Worm (Caenorhabditis elegans) whole organism, early embryonic: Measurements from ENCODE around the gene srh-287.

Source experiments
- B0310.2 ChIP-seq: sonication (generic microtip); optimal IDR thresholded peaks from 2 replicates; lab custom pipeline; 2016; ENCODE audit warnings: mild to moderate bottlenecking, missing genetic modification characterization, missing compliant biosample characterization
- F13C5.2 ChIP-seq: sonication (generic microtip); optimal IDR thresholded peaks from 2 replicates; lab custom pipeline; 2017; ENCODE audit warnings: mild to moderate bottlenecking, missing genetic modification characterization, inconsistent platforms, missing compliant biosample characterization
- aly-1 ChIP-seq: sonication (generic microtip); optimal IDR thresholded peaks from 2 replicates; lab custom pipeline; 2016; ENCODE audit warnings: missing genetic modification characterization, missing compliant biosample characterization
- ama-1 ChIP-seq: fragments of 150-350 bp; optimal IDR thresholded peaks from 2 replicates; lab custom pipeline; 2014
- ceh-13 ChIP-seq: fragments of 200-800 bp; sonication (Bioruptor generic); optimal IDR thresholded peaks from 2 replicates; lab custom pipeline; 2018; ENCODE audit warnings: mild to moderate bottlenecking, missing genetic modification characterization, missing compliant biosample characterization
- ceh-36 ChIP-seq: sonication (generic microtip); optimal IDR thresholded peaks from 2 replicates; lab custom pipeline; 2016; ENCODE audit warnings: missing genetic modification characterization, inconsistent platforms, missing compliant biosample characterization
- ets-7 ChIP-seq: sonication (generic microtip); optimal IDR thresholded peaks from 2 replicates; lab custom pipeline; 2016; ENCODE audit warnings: missing genotype, missing genetic modification characterization, missing compliant biosample characterization
- flt-1 ChIP-seq: fragments of 200-800 bp; sonication (Bioruptor generic); IDR thresholded peaks from 2 replicates; pipeline ENCODE4 v1.3.6; 2022; ENCODE audit warnings: missing genetic modification characterization, missing compliant biosample characterization
- hmbx-1 ChIP-seq: sonication (generic microtip); optimal IDR thresholded peaks from 2 replicates; lab custom pipeline; 2016; ENCODE audit warnings: mild to moderate bottlenecking, missing genetic modification characterization, missing compliant biosample characterization
- hmg-4 ChIP-seq: fragments of 200-800 bp; sonication (Bioruptor generic); optimal IDR thresholded peaks from 2 replicates; lab custom pipeline; 2018; ENCODE audit warnings: mild to moderate bottlenecking, missing genetic modification characterization, missing compliant biosample characterization
- hnd-1 ChIP-seq: sonication (generic microtip); optimal IDR thresholded peaks from 2 replicates; lab custom pipeline; 2016; ENCODE audit warnings: missing genetic modification characterization, missing compliant biosample characterization
- pes-1 ChIP-seq: fragments of 200-800 bp; sonication (Bioruptor generic); IDR thresholded peaks from 2 replicates; pipeline ENCODE4 v1.3.6; 2022; ENCODE audit warnings: missing genetic modification reagents, missing genetic modification characterization, missing compliant biosample characterization
- scrt-1 ChIP-seq: fragments of 200-800 bp; sonication (Bioruptor generic); IDR thresholded peaks from 2 replicates; pipeline ENCODE4 v1.3.6; 2022; ENCODE audit warnings: missing genetic modification characterization, missing compliant biosample characterization
- sea-1 ChIP-seq: fragments of 200-800 bp; sonication (Bioruptor generic); conservative IDR thresholded peaks from 2 replicates; pipeline ENCODE4 v1.3.6; 2022; ENCODE audit warnings: missing genetic modification characterization, missing compliant biosample characterization
- tbx-11 ChIP-seq: fragments of 200-800 bp; sonication (Bioruptor generic); IDR thresholded peaks from 2 replicates; pipeline ENCODE4 v1.3.6; 2022; ENCODE audit warnings: missing genetic modification characterization, missing compliant biosample characterization
- tbx-37 ChIP-seq: fragments of 200-800 bp; sonication (Bioruptor generic); conservative IDR thresholded peaks from 2 replicates; pipeline ENCODE4 v1.3.6; 2022; ENCODE audit warnings: missing genetic modification reagents, missing genetic modification characterization, missing compliant biosample characterization
- tra-4 ChIP-seq: sonication (generic microtip); optimal IDR thresholded peaks from 2 replicates; lab custom pipeline; 2017; ENCODE audit warnings: missing genetic modification characterization, missing compliant biosample characterization

Gene srh-287

DNA sequence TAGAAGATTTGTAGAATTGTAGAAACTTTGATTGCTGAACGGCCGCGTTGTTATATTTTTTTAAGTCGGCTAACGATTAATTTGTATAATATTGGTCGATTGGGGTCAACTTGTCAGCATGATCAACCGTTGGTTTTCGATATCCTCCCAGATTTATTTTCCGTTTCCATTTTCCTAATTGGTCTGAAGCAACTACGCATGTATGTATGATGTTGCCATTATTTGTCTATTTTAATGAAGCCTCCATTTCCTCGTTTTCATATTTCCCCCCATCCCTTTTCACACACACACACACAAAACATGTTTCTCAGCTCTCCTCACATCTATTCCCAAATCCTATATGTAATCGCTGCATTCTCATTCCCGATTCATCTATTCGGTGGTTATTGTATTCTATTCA lies at the start of gene srh-287:
srh-287 (plus strand) TSS at position 301 of the 400 bp plus-strand sequence.
- TF ChIP-seq hnd-1 (tag; lab: Kevin White, UChicago) (no peak), ama-1 (lab: Kevin White, UChicago) (no peak), ceh-13 (GFP tag; lab: Kevin White, UChicago) (no peak), sea-1 (GFP tag; lab: Robert Waterston, UW) (no peak), aly-1 (no peak), hmbx-1 (tag; lab: Kevin White, UChicago) (no peak), pes-1 (no peak), tbx-11 (GFP tag; lab: Robert Waterston, UW) (no peak), tra-4 (tag; lab: Kevin White, UChicago) (no peak), B0310.2 (tag; lab: Kevin White, UChicago) (no peak), hmg-4 (GFP tag; lab: Kevin White, UChicago) (no peak), F13C5.2 (tag; lab: Kevin White, UChicago) (no peak), tbx-37 (GFP tag; lab: Robert Waterston, UW) (no peak)

DNA sequence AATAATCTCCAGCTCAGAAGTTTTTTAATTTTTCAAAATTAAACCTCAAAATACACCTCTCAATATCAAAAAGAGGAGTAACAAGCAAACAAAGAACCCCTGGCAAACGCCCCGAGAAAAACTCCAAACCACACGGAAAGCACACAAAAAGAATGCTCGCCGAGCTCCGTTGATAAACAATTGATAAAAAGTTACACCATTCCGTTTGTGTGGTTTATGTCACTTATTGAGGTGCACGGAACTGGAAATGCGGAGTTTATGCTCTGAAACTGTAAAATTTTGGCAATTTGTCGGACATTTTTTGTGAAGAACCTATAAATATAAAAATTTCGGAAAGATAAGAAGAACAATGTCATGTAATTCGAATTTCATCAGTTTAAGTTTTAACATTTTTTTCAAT lies 48.3 kb upstream of the srh-287 start:
- TF ChIP-seq F13C5.2 (tag; lab: Kevin White, UChicago) (no peak), sea-1 (GFP tag; lab: Robert Waterston, UW) (no peak), hmg-4 (GFP tag; lab: Kevin White, UChicago) (no peak), scrt-1 (GFP tag; lab: Robert Waterston, UW) (no peak), flt-1 (GFP tag; lab: Robert Waterston, UW) (no peak), ceh-36 (no peak), ets-7 (tag; lab: Kevin White, UChicago) (no peak), tbx-37 (GFP tag; lab: Robert Waterston, UW) (no peak), B0310.2 (tag; lab: Kevin White, UChicago) (no peak), hnd-1 (tag; lab: Kevin White, UChicago) (no peak), aly-1 (no peak), pes-1 (no peak), hmbx-1 (tag; lab: Kevin White, UChicago) (no peak), ceh-13 (GFP tag; lab: Kevin White, UChicago) (no peak)

DNA sequence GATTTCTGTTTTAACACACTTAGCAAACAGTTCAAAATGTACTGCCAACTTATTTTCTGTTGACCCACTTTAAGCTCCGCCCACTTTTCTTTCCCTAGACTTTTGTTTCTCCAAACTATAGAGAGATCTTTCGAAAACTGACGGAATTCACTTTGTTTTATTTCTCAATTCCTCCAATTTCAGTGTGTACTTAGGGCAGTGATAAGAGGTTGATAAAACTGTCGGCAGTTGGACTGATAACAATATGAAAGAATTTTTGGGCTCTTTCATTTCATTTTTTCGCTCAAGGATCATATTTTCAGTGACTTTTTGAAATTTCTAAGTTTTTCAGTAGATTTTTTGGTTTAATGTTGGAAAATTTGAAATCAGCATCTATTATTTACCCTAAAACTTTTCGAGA lies 45.6 kb upstream of the srh-287 start:
- no peak for TF ChIP-seq hnd-1 (tag; lab: Kevin White, UChicago)
- no peak for TF ChIP-seq flt-1 (GFP tag; lab: Robert Waterston, UW)
- no peak for TF ChIP-seq ceh-36
- no peak for TF ChIP-seq scrt-1 (GFP tag; lab: Robert Waterston, UW)
- no peak for TF ChIP-seq ets-7 (tag; lab: Kevin White, UChicago)
- TF ChIP-seq aly-1 = no peak
- no peak for TF ChIP-seq tra-4 (tag; lab: Kevin White, UChicago)
- no peak for TF ChIP-seq pes-1
- no peak for TF ChIP-seq sea-1 (GFP tag; lab: Robert Waterston, UW)
- no peak for TF ChIP-seq tbx-11 (GFP tag; lab: Robert Waterston, UW)
- TF ChIP-seq ama-1 (lab: Kevin White, UChicago) = no peak
- TF ChIP-seq F13C5.2 (tag; lab: Kevin White, UChicago) = no peak
- TF ChIP-seq tbx-37 (GFP tag; lab: Robert Waterston, UW) = no peak
- no peak for TF ChIP-seq B0310.2 (tag; lab: Kevin White, UChicago)
- TF ChIP-seq ceh-13 (GFP tag; lab: Kevin White, UChicago) = no peak
- no peak for TF ChIP-seq hmbx-1 (tag; lab: Kevin White, UChicago)
- no peak for TF ChIP-seq hmg-4 (GFP tag; lab: Kevin White, UChicago)

DNA sequence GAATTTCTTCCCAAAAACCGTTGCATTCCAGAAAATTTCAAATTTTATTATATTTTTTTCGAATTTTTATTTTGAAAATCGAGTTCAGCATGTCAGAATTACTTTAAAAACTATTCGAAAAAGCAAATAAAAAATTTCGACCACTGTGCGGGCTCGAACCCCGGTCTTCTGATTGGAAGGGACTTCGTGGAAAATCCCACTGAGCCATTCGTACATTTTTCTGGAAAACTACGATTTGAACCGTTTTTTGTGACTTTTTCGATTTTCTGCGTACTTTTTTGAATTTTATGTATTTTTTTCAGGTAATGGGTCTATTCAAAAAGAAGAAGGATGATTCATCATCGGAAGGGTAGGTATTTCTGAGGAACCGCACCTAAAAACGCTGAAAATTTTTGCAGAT lies 45.0 kb upstream of the srh-287 start, which contains the start of gene pgp-9:
pgp-9 (plus strand) TSS at position 301 of the 400 bp plus-strand sequence.
- TF ChIP-seq tbx-37 (GFP tag; lab: Robert Waterston, UW) = no peak
- no peak for TF ChIP-seq ama-1 (lab: Kevin White, UChicago)
- no peak for TF ChIP-seq hmbx-1 (tag; lab: Kevin White, UChicago)
- TF ChIP-seq flt-1 (GFP tag; lab: Robert Waterston, UW) = no peak
- no peak for TF ChIP-seq hmg-4 (GFP tag; lab: Kevin White, UChicago)
- no peak for TF ChIP-seq hnd-1 (tag; lab: Kevin White, UChicago)
- no peak for TF ChIP-seq tra-4 (tag; lab: Kevin White, UChicago)
- no peak for TF ChIP-seq pes-1
- TF ChIP-seq scrt-1 (GFP tag; lab: Robert Waterston, UW) = no peak
- no peak for TF ChIP-seq ceh-36
- no peak for TF ChIP-seq tbx-11 (GFP tag; lab: Robert Waterston, UW)
- no peak for TF ChIP-seq ets-7 (tag; lab: Kevin White, UChicago)
- no peak for TF ChIP-seq ceh-13 (GFP tag; lab: Kevin White, UChicago)
- no peak for TF ChIP-seq F13C5.2 (tag; lab: Kevin White, UChicago)
- TF ChIP-seq sea-1 (GFP tag; lab: Robert Waterston, UW) = no peak
- TF ChIP-seq aly-1 = no peak

DNA sequence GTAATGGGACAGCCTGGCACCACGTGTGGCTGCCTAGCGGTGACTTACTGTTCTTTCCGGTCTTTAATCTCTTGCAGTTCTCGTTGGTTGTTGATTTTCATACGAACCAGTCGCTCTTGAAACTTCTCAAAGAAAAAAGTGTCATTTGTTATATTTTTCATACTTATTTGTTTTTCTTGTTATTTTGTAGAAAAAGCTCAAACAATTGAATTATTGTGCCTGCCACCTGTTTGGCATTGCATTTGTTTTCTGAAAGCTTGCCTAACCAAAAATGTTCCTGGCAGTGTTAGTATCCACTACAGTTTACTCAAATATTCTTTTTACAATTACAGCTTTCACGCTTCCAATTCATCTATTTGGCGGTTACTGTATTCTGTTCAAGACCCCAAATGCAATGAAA lies 35.6 kb upstream of the srh-287 start, which contains the start of the genes C47A10.16 and srh-283:
C47A10.16 (minus strand) TSS at position 101 of the 400 bp plus-strand sequence.
srh-283 (plus strand) TSS at position 272 of the 400 bp plus-strand sequence.
- TF ChIP-seq flt-1 (GFP tag; lab: Robert Waterston, UW) = no peak
- TF ChIP-seq hnd-1 (tag; lab: Kevin White, UChicago) = no peak

DNA sequence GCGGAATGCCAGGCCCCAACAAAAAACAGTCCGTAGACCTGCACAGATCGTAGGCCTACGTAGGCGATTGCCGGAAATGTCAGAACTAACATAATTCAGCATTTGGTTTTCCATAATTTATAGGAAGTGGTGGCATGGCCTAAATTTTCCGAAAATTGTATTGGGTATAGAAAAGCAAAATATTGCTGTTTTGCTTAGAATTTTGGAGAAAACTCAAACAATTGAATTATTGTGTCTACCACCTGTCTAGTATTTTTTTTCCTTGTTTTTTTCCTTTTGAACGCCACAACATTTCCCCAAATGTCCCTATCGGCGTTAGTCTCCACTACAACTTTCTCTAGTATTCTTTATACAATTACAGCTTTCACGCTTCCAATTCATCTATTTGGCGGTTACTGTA lies 33.4 kb upstream of the srh-287 start, which contains the start of gene srh-284:
srh-284 (plus strand) TSS at position 301 of the 400 bp plus-strand sequence.
- no peak for TF ChIP-seq tra-4 (tag; lab: Kevin White, UChicago)
- no peak for TF ChIP-seq scrt-1 (GFP tag; lab: Robert Waterston, UW)
- TF ChIP-seq hnd-1 (tag; lab: Kevin White, UChicago) = no peak
- TF ChIP-seq sea-1 (GFP tag; lab: Robert Waterston, UW) = no peak
- no peak for TF ChIP-seq tbx-37 (GFP tag; lab: Robert Waterston, UW)
- TF ChIP-seq ets-7 (tag; lab: Kevin White, UChicago) = no peak
- TF ChIP-seq tbx-11 (GFP tag; lab: Robert Waterston, UW) = no peak
- no peak for TF ChIP-seq hmbx-1 (tag; lab: Kevin White, UChicago)
- no peak for TF ChIP-seq ama-1 (lab: Kevin White, UChicago)
- no peak for TF ChIP-seq F13C5.2 (tag; lab: Kevin White, UChicago)
- no peak for TF ChIP-seq flt-1 (GFP tag; lab: Robert Waterston, UW)

DNA sequence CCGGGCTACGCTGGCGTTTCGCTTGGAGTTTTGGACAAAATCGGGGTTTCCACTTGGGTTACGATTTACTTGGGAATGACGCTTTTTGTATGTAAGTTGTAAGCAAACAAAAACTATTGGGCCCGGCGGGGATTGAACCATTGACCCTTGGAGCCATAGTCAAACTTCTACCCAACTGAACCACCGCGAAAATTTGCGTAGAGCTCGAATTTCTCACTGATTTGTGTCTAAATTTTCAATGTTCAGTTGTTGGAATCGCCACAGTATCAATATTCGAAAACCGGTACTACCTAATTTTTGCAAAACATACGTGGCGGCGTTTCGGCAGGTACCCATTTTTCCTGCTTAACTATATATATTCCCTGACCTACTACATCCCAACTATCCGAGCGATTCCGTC lies 32.9 kb upstream of the srh-287 start:
- TF ChIP-seq hmbx-1 (tag; lab: Kevin White, UChicago) (no peak), F13C5.2 (tag; lab: Kevin White, UChicago) (no peak), hmg-4 (GFP tag; lab: Kevin White, UChicago) (no peak), aly-1 (no peak), ama-1 (lab: Kevin White, UChicago) (no peak), pes-1 (no peak), flt-1 (GFP tag; lab: Robert Waterston, UW) (no peak), tbx-37 (GFP tag; lab: Robert Waterston, UW) (no peak), ceh-13 (GFP tag; lab: Kevin White, UChicago) (no peak), sea-1 (GFP tag; lab: Robert Waterston, UW) (no peak), hnd-1 (tag; lab: Kevin White, UChicago) (no peak), ceh-36 (no peak), tra-4 (tag; lab: Kevin White, UChicago) (no peak), B0310.2 (tag; lab: Kevin White, UChicago) (no peak), ets-7 (tag; lab: Kevin White, UChicago) (no peak), tbx-11 (GFP tag; lab: Robert Waterston, UW) (no peak)
